Worm (Caenorhabditis elegans) whole organism, young adult: ENCODE measurements around the gene B0244.10.

ENCODE experiments used
- D2030.7 ChIP-seq: fragments of 200-800 bp; sonication (Bioruptor generic); IDR thresholded peaks from 2 replicates; pipeline ENCODE4 v1.3.6; 2022; ENCODE audit warnings: missing genetic modification reagents, missing genetic modification characterization, missing compliant biosample characterization
- F10E7.11 ChIP-seq: sonication (generic microtip); optimal IDR thresholded peaks from 2 replicates; lab custom pipeline; 2017; ENCODE audit warnings: mild to moderate bottlenecking, missing genetic modification characterization, moderate library complexity, missing compliant biosample characterization
- F23B12.7 ChIP-seq: sonication (generic microtip); optimal IDR thresholded peaks from 2 replicates; lab custom pipeline; 2017; ENCODE audit warnings: missing genetic modification characterization, mild to moderate bottlenecking, missing compliant biosample characterization, antibody characterized with exemption, moderate library complexity; ENCODE audit not compliant: insufficient read depth
- F37B4.10 ChIP-seq: fragments of 200-800 bp; sonication (Bioruptor generic); IDR thresholded peaks from 2 replicates; pipeline ENCODE4 v1.3.6; 2022; ENCODE audit warnings: missing genetic modification characterization, missing compliant biosample characterization
- F57C9.4 ChIP-seq: sonication (generic microtip); optimal IDR thresholded peaks from 2 replicates; lab custom pipeline; 2017; ENCODE audit warnings: mild to moderate bottlenecking, missing genetic modification characterization, missing compliant biosample characterization
- K11D2.4 ChIP-seq: fragments of 200-800 bp; sonication (Bioruptor generic); IDR thresholded peaks from 2 replicates; pipeline ENCODE4 v1.3.6; 2022; ENCODE audit warnings: missing genetic modification reagents, missing genetic modification characterization, missing compliant biosample characterization
- K12H6.12 ChIP-seq: fragments of 200-800 bp; sonication (Bioruptor generic); optimal IDR thresholded peaks from 2 replicates; lab custom pipeline; 2018; ENCODE audit warnings: mild to moderate bottlenecking, missing genetic modification characterization, missing compliant biosample characterization
- Y53F4B.3 ChIP-seq: fragments of 200-800 bp; sonication (Bioruptor generic); IDR thresholded peaks from 2 replicates; pipeline ENCODE4 v1.3.6; 2022; ENCODE audit warnings: missing genetic modification reagents, missing genetic modification characterization, missing compliant biosample characterization
- Y95B8A.8 ChIP-seq: fragments of 200-800 bp; sonication (Bioruptor generic); IDR thresholded peaks from 2 replicates; pipeline ENCODE4 v1.3.6; 2022; ENCODE audit warnings: missing genetic modification reagents, missing genetic modification characterization, missing compliant biosample characterization
- ZK185.1 ChIP-seq: sonication (generic microtip); optimal IDR thresholded peaks from 2 replicates; lab custom pipeline; 2016; ENCODE audit warnings: mild to moderate bottlenecking, missing genetic modification characterization, missing compliant biosample characterization; ENCODE audit not compliant: poor library complexity, severe bottlenecking
- akir-1 ChIP-seq: fragments of 200-800 bp; sonication (Bioruptor generic); optimal IDR thresholded peaks from 2 replicates; lab custom pipeline; 2018; ENCODE audit warnings: mild to moderate bottlenecking, missing genetic modification characterization, moderate library complexity, missing compliant biosample characterization
- ama-1 ChIP-seq, 3 experiments: fragments of 150-350 bp in 1 of 3; sonication (generic microtip) in 2 of 3; optimal IDR thresholded peaks; 2 replicates each; lab custom pipeline; 2014 to 2018; ENCODE audit warnings: missing biosample characterization in 2 of 3, missing genetic modification characterization in 2 of 3, missing genetic modification reagents in 2 of 3
- aptf-2 ChIP-seq: fragments of 200-800 bp; sonication (Bioruptor generic); conservative IDR thresholded peaks from 2 replicates; pipeline ENCODE4 v1.3.6; 2022; ENCODE audit warnings: missing genetic modification reagents, missing genetic modification characterization, missing compliant biosample characterization
- atf-7 ChIP-seq: sonication (generic microtip); optimal IDR thresholded peaks from 2 replicates; lab custom pipeline; 2017; ENCODE audit warnings: mild to moderate bottlenecking, missing genetic modification characterization, missing compliant biosample characterization
- attf-3 ChIP-seq: fragments of 200-800 bp; sonication (Bioruptor generic); conservative IDR thresholded peaks from 2 replicates; pipeline ENCODE4 v1.3.6; 2022; ENCODE audit warnings: missing genetic modification reagents, missing genetic modification characterization, missing compliant biosample characterization
- bed-1 ChIP-seq: fragments of 200-800 bp; sonication (Bioruptor generic); IDR thresholded peaks from 2 replicates; pipeline ENCODE4 v1.3.6; 2022; ENCODE audit warnings: missing genetic modification reagents, missing genetic modification characterization, missing compliant biosample characterization
- ccch-3 ChIP-seq: fragments of 200-800 bp; sonication (Bioruptor generic); optimal IDR thresholded peaks from 2 replicates; lab custom pipeline; 2018; ENCODE audit warnings: mild to moderate bottlenecking, missing genetic modification characterization, missing compliant biosample characterization
- ceh-27 ChIP-seq: fragments of 200-800 bp; sonication (Bioruptor generic); optimal IDR thresholded peaks from 2 replicates; lab custom pipeline; 2018; ENCODE audit warnings: mild to moderate bottlenecking, missing genetic modification characterization, moderate library complexity, missing compliant biosample characterization
- chd-7 ChIP-seq: sonication (generic microtip); optimal IDR thresholded peaks from 2 replicates; lab custom pipeline; 2016; ENCODE audit warnings: mild to moderate bottlenecking, missing genetic modification characterization, moderate library complexity, missing compliant biosample characterization
- die-1 ChIP-seq: sonication (generic microtip); optimal IDR thresholded peaks from 2 replicates; lab custom pipeline; 2016; ENCODE audit warnings: missing genotype, mild to moderate bottlenecking, missing genetic modification characterization, missing compliant biosample characterization
- dox-1 ChIP-seq: fragments of 200-800 bp; sonication (Bioruptor generic); IDR thresholded peaks from 2 replicates; pipeline ENCODE4 v1.3.6; 2022; ENCODE audit warnings: missing genetic modification reagents, missing genetic modification characterization, missing compliant biosample characterization
- efl-1 ChIP-seq: fragments of 150-350 bp; optimal IDR thresholded peaks from 2 replicates; lab custom pipeline; 2014; ENCODE audit warnings: missing biosample characterization, missing genetic modification reagents, missing genetic modification characterization
- him-1 ChIP-seq: sonication (generic microtip); optimal IDR thresholded peaks from 2 replicates; lab custom pipeline; 2016; ENCODE audit warnings: missing genotype, missing genetic modification reagents, missing genetic modification characterization, missing compliant biosample characterization
- lag-1 ChIP-seq: fragments of 200-800 bp; sonication (Bioruptor generic); IDR thresholded peaks from 2 replicates; pipeline ENCODE4 v1.3.6; 2022; ENCODE audit warnings: missing genetic modification reagents, missing genetic modification characterization, missing compliant biosample characterization
- let-526 ChIP-seq: fragments of 200-800 bp; sonication (Bioruptor generic); IDR thresholded peaks from 2 replicates; pipeline ENCODE4 v1.3.6; 2022; ENCODE audit warnings: missing genetic modification reagents, missing genetic modification characterization, missing compliant biosample characterization
- lin-26 ChIP-seq: fragments of 200-800 bp; sonication (Bioruptor generic); IDR thresholded peaks from 2 replicates; pipeline ENCODE4 v1.3.6; 2022; ENCODE audit warnings: missing genetic modification reagents, missing genetic modification characterization, missing compliant biosample characterization
- lin-40 ChIP-seq: sonication (generic microtip); optimal IDR thresholded peaks from 2 replicates; lab custom pipeline; 2016; ENCODE audit warnings: missing genetic modification characterization, mild to moderate bottlenecking, missing compliant biosample characterization, missing genotype, missing genetic modification reagents
- lin-54 ChIP-seq: fragments of 200-800 bp; sonication (Bioruptor generic); optimal IDR thresholded peaks from 2 replicates; lab custom pipeline; 2018; ENCODE audit warnings: mild to moderate bottlenecking, missing genetic modification characterization, missing compliant biosample characterization
- lir-1 ChIP-seq: fragments of 200-800 bp; sonication (Bioruptor generic); conservative IDR thresholded peaks from 2 replicates; pipeline ENCODE4 v1.3.6; 2022; ENCODE audit warnings: missing genetic modification reagents, missing genetic modification characterization, missing compliant biosample characterization
- lsy-27 ChIP-seq: sonication (generic microtip); optimal IDR thresholded peaks from 2 replicates; lab custom pipeline; 2017; ENCODE audit warnings: missing genetic modification characterization, mild to moderate bottlenecking, missing compliant biosample characterization, antibody characterized with exemption, missing genotype, borderline replicate concordance; ENCODE audit not compliant: insufficient read depth
- madf-6 ChIP-seq: fragments of 200-800 bp; sonication (Bioruptor generic); IDR thresholded peaks from 2 replicates; pipeline ENCODE4 v1.3.6; 2022; ENCODE audit warnings: missing genetic modification reagents, missing genetic modification characterization, missing compliant biosample characterization
- mes-4 ChIP-seq: sonication (generic microtip); optimal IDR thresholded peaks from 2 replicates; lab custom pipeline; 2016; ENCODE audit warnings: missing genotype, missing genetic modification characterization, missing compliant biosample characterization
- nfya-2 ChIP-seq: fragments of 200-800 bp; sonication (Bioruptor generic); IDR thresholded peaks from 2 replicates; pipeline ENCODE4 v1.3.6; 2022; ENCODE audit warnings: missing genetic modification reagents, missing genetic modification characterization, missing compliant biosample characterization
- nhr-27 ChIP-seq: fragments of 200-800 bp; sonication (Bioruptor generic); optimal IDR thresholded peaks from 2 replicates; lab custom pipeline; 2018; ENCODE audit warnings: mild to moderate bottlenecking, missing genetic modification characterization, moderate library complexity, missing compliant biosample characterization
- nhr-80 ChIP-seq: sonication (generic microtip); optimal IDR thresholded peaks from 2 replicates; lab custom pipeline; 2016; ENCODE audit warnings: missing genetic modification characterization, missing compliant biosample characterization
- pbrm-1 ChIP-seq: fragments of 200-800 bp; sonication (Bioruptor generic); IDR thresholded peaks from 2 replicates; pipeline ENCODE4 v1.3.6; 2022; ENCODE audit warnings: missing genetic modification reagents, missing genetic modification characterization, missing compliant biosample characterization
- rec-8 ChIP-seq, 2 experiments: sonication (generic microtip); optimal IDR thresholded peaks; 2 replicates each; lab custom pipeline; 2016; ENCODE audit warnings: mild to moderate bottlenecking in 2 of 2, missing genetic modification characterization in 2 of 2, missing genetic modification reagents in 2 of 2, missing genotype in 2 of 2, missing biosample characterization in 1 of 2, missing compliant biosample characterization in 1 of 2, moderate library complexity in 1 of 2
- rpc-1 ChIP-seq, 2 experiments: fragments of 150-350 bp in 1 of 2; sonication (generic microtip) in 1 of 2; optimal IDR thresholded peaks; 2 replicates each; lab custom pipeline; 2014 to 2018; ENCODE audit warnings: missing biosample characterization in 1 of 2, missing genetic modification characterization in 1 of 2, missing genetic modification reagents in 1 of 2, missing genotype in 1 of 2
- sea-2 ChIP-seq: fragments of 200-800 bp; sonication (Bioruptor generic); IDR thresholded peaks from 2 replicates; pipeline ENCODE4 v1.3.6; 2022; ENCODE audit warnings: missing genetic modification characterization, missing compliant biosample characterization
- snpc-1.1 ChIP-seq: sonication (generic microtip); optimal IDR thresholded peaks from 2 replicates; lab custom pipeline; 2017; ENCODE audit warnings: missing genetic modification characterization, mild to moderate bottlenecking, missing compliant biosample characterization, antibody characterized with exemption, moderate library complexity, missing genotype, missing genetic modification reagents; ENCODE audit not compliant: insufficient read depth
- snpc-4 ChIP-seq, 5 experiments: fragments of 150-350 bp in 1 of 5; sonication (generic microtip) in 4 of 5; optimal IDR thresholded peaks; 2 replicates each; lab custom pipeline; 2014 to 2018; ENCODE audit warnings: missing genetic modification characterization in 5 of 5, missing biosample characterization in 3 of 5, antibody characterized with exemption in 2 of 5, mild to moderate bottlenecking in 2 of 5, missing compliant biosample characterization in 2 of 5, missing genotype in 2 of 5, moderate library complexity in 2 of 5, missing genetic modification reagents in 1 of 5
- tlf-1 ChIP-seq: fragments of 200-800 bp; sonication (Bioruptor generic); optimal IDR thresholded peaks from 2 replicates; lab custom pipeline; 2018; ENCODE audit warnings: mild to moderate bottlenecking, missing genetic modification characterization, missing compliant biosample characterization
- unc-130 ChIP-seq: sonication (generic microtip); optimal IDR thresholded peaks from 2 replicates; lab custom pipeline; 2016; ENCODE audit warnings: missing genetic modification reagents, missing genetic modification characterization, missing compliant biosample characterization
- ztf-18 ChIP-seq: sonication (generic microtip); optimal IDR thresholded peaks from 2 replicates; lab custom pipeline; 2016; ENCODE audit warnings: missing genotype, mild to moderate bottlenecking, missing genetic modification characterization, missing compliant biosample characterization
- ztf-22 ChIP-seq: fragments of 200-800 bp; sonication (Bioruptor generic); optimal IDR thresholded peaks from 2 replicates; lab custom pipeline; 2018; ENCODE audit warnings: mild to moderate bottlenecking, missing genetic modification characterization, moderate library complexity, missing compliant biosample characterization
- ztf-25 ChIP-seq: fragments of 200-800 bp; sonication (Bioruptor generic); IDR thresholded peaks from 2 replicates; pipeline ENCODE4 v1.3.6; 2022; ENCODE audit warnings: missing genetic modification reagents, missing genetic modification characterization, missing compliant biosample characterization
- ztf-6 ChIP-seq: fragments of 200-800 bp; sonication (Bioruptor generic); IDR thresholded peaks from 2 replicates; pipeline ENCODE4 v1.3.6; 2022; ENCODE audit warnings: missing genetic modification reagents, missing genetic modification characterization, missing compliant biosample characterization

The B0244.10 gene

ce11 chrIII:5692690-5693089, 42.3 kb upstream of the B0244.10 start, which contains the start of the genes abi-1 and arle-14 (continued):
- no peak for TF ChIP-seq snpc-4 (GFP tag; optimal IDR thresholded peaks at IDR 0.05; lab: Kevin White, UChicago)
- no peak for TF ChIP-seq snpc-4 (tag; optimal IDR thresholded peaks at IDR 0.05; lab: Kevin White, UChicago)
- TF ChIP-seq attf-3 (GFP tag; lab: Robert Waterston, UW): no peak
- no peak for TF ChIP-seq lin-40 (tag; lab: Kevin White, UChicago)
- peak; percentile 7 for TF ChIP-seq lin-54 (GFP tag; lab: Kevin White, UChicago)
- no peak for TF ChIP-seq K12H6.12 (tag; lab: Kevin White, UChicago)
- TF ChIP-seq ccch-3 (GFP tag; lab: Kevin White, UChicago): no peak
- no peak for TF ChIP-seq rec-8 (tag; optimal IDR thresholded peaks at IDR 0.05; lab: Kevin White, UChicago)
- no peak for TF ChIP-seq K11D2.4 (GFP tag; lab: Robert Waterston, UW)
- no peak for TF ChIP-seq akir-1 (GFP tag; lab: Kevin White, UChicago)
- no peak for TF ChIP-seq let-526 (GFP tag; lab: Robert Waterston, UW)
- TF ChIP-seq rpc-1 (optimal IDR thresholded peaks at IDR 0.05; lab: Kevin White, UChicago): no peak
- no peak for TF ChIP-seq rpc-1 (tag; optimal IDR thresholded peaks at IDR 0.05; lab: Kevin White, UChicago)
- TF ChIP-seq lir-1 (GFP tag; lab: Robert Waterston, UW): no peak
- TF ChIP-seq F57C9.4: no peak
- TF ChIP-seq mes-4: no peak
- no peak for TF ChIP-seq dox-1 (GFP tag; lab: Robert Waterston, UW)
- TF ChIP-seq ZK185.1 (tag; lab: Kevin White, UChicago): no peak
- no peak for TF ChIP-seq bed-1
- TF ChIP-seq nfya-2 (GFP tag; lab: Robert Waterston, UW): no peak
- no peak for TF ChIP-seq ztf-18 (tag; lab: Kevin White, UChicago)
- no peak for TF ChIP-seq aptf-2 (GFP tag; lab: Robert Waterston, UW)
- TF ChIP-seq lag-1 (GFP tag; lab: Robert Waterston, UW): no peak
- no peak for TF ChIP-seq sea-2 (GFP tag; lab: Robert Waterston, UW)
- TF ChIP-seq ceh-27: no peak
- TF ChIP-seq ama-1 (optimal IDR thresholded peaks at IDR 0.05; lab: Kevin White, UChicago): no peak
- TF ChIP-seq ama-1 (GFP tag; optimal IDR thresholded peaks at IDR 0.05; lab: Kevin White, UChicago): no peak
- TF ChIP-seq Y95B8A.8 (GFP tag; lab: Robert Waterston, UW): no peak
- TF ChIP-seq F37B4.10: no peak
- no peak for TF ChIP-seq nhr-27 (tag; lab: Kevin White, UChicago)
- TF ChIP-seq madf-6 (GFP tag; lab: Robert Waterston, UW): peak; percentile 75; the same call in 1 of the 2 replicates
- no peak for TF ChIP-seq atf-7 (tag; lab: Kevin White, UChicago)
- no peak for TF ChIP-seq ztf-25
- TF ChIP-seq lsy-27: no peak
- TF ChIP-seq tlf-1: no peak
- no peak for TF ChIP-seq pbrm-1 (GFP tag; lab: Robert Waterston, UW)
- TF ChIP-seq lin-26 (GFP tag; lab: Robert Waterston, UW): no peak
- TF ChIP-seq F10E7.11: no peak
- no peak for TF ChIP-seq ztf-22
- TF ChIP-seq nhr-80 (tag; lab: Kevin White, UChicago): no peak
- TF ChIP-seq unc-130: no peak
- peak; percentile 51 for TF ChIP-seq snpc-1.1
- peak; percentile 81 for TF ChIP-seq efl-1 (GFP tag; lab: Kevin White, UChicago)
- no peak for TF ChIP-seq die-1 (tag; lab: Kevin White, UChicago)
- TF ChIP-seq Y53F4B.3: no peak
- no peak for TF ChIP-seq ztf-6
- TF ChIP-seq D2030.7 (GFP tag; lab: Robert Waterston, UW): peak; percentile 16; the same call in 1 of the 2 replicates
- no peak for TF ChIP-seq him-1
- TF ChIP-seq F23B12.7 (tag; lab: Kevin White, UChicago): no peak
- TF ChIP-seq chd-7 (tag; lab: Kevin White, UChicago): no peak
